ENCODE assay signal across 6 worm cellular contexts in genomic region chrV:20410285-20410684, ce11.
TF ChIP-seq lines count a peak whose summit lies in the region.

No protein-coding gene starts in this region.

TF ChIP-seq in whole organism, L3 larva, 47 proteins besides CTCF, POLR2A, EP300 and RAD21:
- TF ChIP-seq nhr-11 (tag; optimal IDR thresholded peaks at IDR 0.05; lab: Kevin White, UChicago) (no peak), zag-1 (tag; optimal IDR thresholded peaks at IDR 0.05; lab: Kevin White, UChicago) (no peak), elt-2 (tag; optimal IDR thresholded peaks at IDR 0.05; lab: Kevin White, UChicago) (peak; percentile 12)

TF ChIP-seq in whole organism, L4 larva, 104 proteins besides CTCF, POLR2A, EP300 and RAD21:
- TF ChIP-seq nhr-28 (tag; optimal IDR thresholded peaks at IDR 0.05; lab: Kevin White, UChicago) (peak; percentile 5), hlh-11 (tag; optimal IDR thresholded peaks at IDR 0.05; lab: Kevin White, UChicago) (peak; percentile 2), mxl-3 (GFP tag; optimal IDR thresholded peaks at IDR 0.05; lab: Kevin White, UChicago) (peak; percentile 17), dve-1 (tag; optimal IDR thresholded peaks at IDR 0.05; lab: Kevin White, UChicago; ENCODE audit: insufficient read depth) (peak; percentile 30), unc-62 (GFP tag; optimal IDR thresholded peaks at IDR 0.05 in 1 of 2; lab: Kevin White, UChicago) (peak in 1 of 2 experiments; percentile 41), unc-62 (tag; optimal IDR thresholded peaks at IDR 0.05; lab: Kevin White, UChicago) (no peak), egl-43 (GFP tag; IDR thresholded peaks at IDR 0.05; lab: Robert Waterston, UW) (0 out of 2 replicates have a peak, but pooled peaks have one; percentile 33), ctbp-1 (GFP tag; IDR thresholded peaks at IDR 0.05; lab: Robert Waterston, UW) (no peak), ceh-20 (GFP tag; IDR thresholded peaks at IDR 0.05; lab: Robert Waterston, UW) (no peak), duxl-1 (tag; optimal IDR thresholded peaks at IDR 0.05; lab: Kevin White, UChicago; ENCODE audit: poor library complexity) (peak; percentile 8), php-3 (GFP tag; IDR thresholded peaks at IDR 0.05; lab: Robert Waterston, UW) (0 out of 2 replicates have a peak, but pooled peaks have one; percentile 7), nhr-25 (tag; optimal IDR thresholded peaks at IDR 0.05; lab: Kevin White, UChicago; ENCODE audit: borderline replicate concordance, insufficient read depth) (no peak), ztf-7 (tag; optimal IDR thresholded peaks at IDR 0.05; lab: Kevin White, UChicago) (no peak)

TF ChIP-seq in whole organism, early embryonic, 17 proteins besides CTCF, POLR2A, EP300 and RAD21:
- TF ChIP-seq hmg-4 (GFP tag; optimal IDR thresholded peaks at IDR 0.05; lab: Kevin White, UChicago) = peak; percentile 68
- no peak for TF ChIP-seq B0310.2 (tag; optimal IDR thresholded peaks at IDR 0.05; lab: Kevin White, UChicago)
- peak; percentile 35 for TF ChIP-seq ceh-36 (tag; optimal IDR thresholded peaks at IDR 0.05; lab: Kevin White, UChicago)
- TF ChIP-seq ama-1 (optimal IDR thresholded peaks at IDR 0.05; lab: Kevin White, UChicago) = no peak
- no peak for TF ChIP-seq hmbx-1 (tag; optimal IDR thresholded peaks at IDR 0.05; lab: Kevin White, UChicago)
- peak; percentile 17; the same call in 1 of the 2 replicates for TF ChIP-seq flt-1 (GFP tag; IDR thresholded peaks at IDR 0.05; lab: Robert Waterston, UW)

TF ChIP-seq in whole organism, late embryonic, 69 proteins besides CTCF, POLR2A, EP300 and RAD21:
- peak; percentile 49 for TF ChIP-seq pha-2 (tag; optimal IDR thresholded peaks at IDR 0.05; lab: Kevin White, UChicago)
- peak; percentile 41 for TF ChIP-seq unc-55 (GFP tag; optimal IDR thresholded peaks at IDR 0.05; lab: Kevin White, UChicago)
- TF ChIP-seq sox-4 (tag; optimal IDR thresholded peaks at IDR 0.05; lab: Kevin White, UChicago) = peak; percentile 14
- TF ChIP-seq hlh-13 (GFP tag; optimal IDR thresholded peaks at IDR 0.05; lab: Kevin White, UChicago) = no peak

TF ChIP-seq in whole organism, mixed stage, embryonic, 35 proteins besides CTCF, POLR2A, EP300 and RAD21:
- TF ChIP-seq ham-2 (GFP tag; optimal IDR thresholded peaks at IDR 0.05; lab: Kevin White, UChicago) = peak; percentile 16
- TF ChIP-seq drap-1 (GFP tag; optimal IDR thresholded peaks at IDR 0.05; lab: Kevin White, UChicago) = peak; percentile 64
- peak; percentile 13 for TF ChIP-seq lin-32 (GFP tag; optimal IDR thresholded peaks at IDR 0.05; lab: Kevin White, UChicago)
- TF ChIP-seq unc-39 (tag; optimal IDR thresholded peaks at IDR 0.05; lab: Kevin White, UChicago) = no peak
- peak; percentile 26 for TF ChIP-seq nhr-2 (tag; optimal IDR thresholded peaks at IDR 0.05; lab: Kevin White, UChicago)
- peak; percentile 11 for TF ChIP-seq sptf-1 (tag; optimal IDR thresholded peaks at IDR 0.05; lab: Kevin White, UChicago)
- TF ChIP-seq lsy-2 (tag; optimal IDR thresholded peaks at IDR 0.05; lab: Kevin White, UChicago) = no peak
- peak; percentile 52 for TF ChIP-seq mls-2 (tag; optimal IDR thresholded peaks at IDR 0.05; lab: Kevin White, UChicago)
TF ChIP-seq in whole organism, mixed stage, embryonic: peak in this region for 6.

TF ChIP-seq in whole organism, young adult, 124 proteins besides CTCF, POLR2A, EP300 and RAD21:
- TF ChIP-seq zim-3 (tag; optimal IDR thresholded peaks at IDR 0.05; lab: Kevin White, UChicago) = no peak
- TF ChIP-seq cebp-1 (GFP tag; IDR thresholded peaks at IDR 0.05; lab: Robert Waterston, UW) = no peak
- peak; percentile 31 for TF ChIP-seq cebp-1 (tag; optimal IDR thresholded peaks at IDR 0.05; lab: Kevin White, UChicago)
- no peak for TF ChIP-seq attf-3 (GFP tag; conservative IDR thresholded peaks at IDR 0.05; lab: Robert Waterston, UW)
- no peak for TF ChIP-seq nhr-27 (tag; optimal IDR thresholded peaks at IDR 0.05; lab: Kevin White, UChicago)
- TF ChIP-seq ceh-40 (GFP tag; IDR thresholded peaks at IDR 0.05; lab: Robert Waterston, UW) = no peak
- TF ChIP-seq sea-2 (GFP tag; IDR thresholded peaks at IDR 0.05; lab: Robert Waterston, UW) = 0 out of 2 replicates have a peak, but pooled peaks have one; percentile 38
- peak; percentile 19 for TF ChIP-seq ceh-27 (GFP tag; optimal IDR thresholded peaks at IDR 0.05; lab: Kevin White, UChicago)
- peak; percentile 38; the same call in 1 of the 2 replicates for TF ChIP-seq dox-1 (GFP tag; IDR thresholded peaks at IDR 0.05; lab: Robert Waterston, UW)
- TF ChIP-seq zfh-2 (GFP tag; conservative IDR thresholded peaks at IDR 0.05; lab: Robert Waterston, UW) = peak; percentile 68
- peak; percentile 7 for TF ChIP-seq ets-4 (GFP tag; optimal IDR thresholded peaks at IDR 0.05; lab: Kevin White, UChicago)
TF ChIP-seq in whole organism, young adult: peak in this region for 6.
